Fruit fly (Drosophila melanogaster): ENCODE results near the gene CG46448.

Gene CG46448

dm6 chr2L:2363626-2364147, 27.8 kb upstream of the CG46448 start (continued):
- TF ChIP-seq cyc (GFP tag; optimal IDR thresholded peaks at IDR 0.05) (peak; percentile 89), CG11294 (GFP tag; IDR thresholded peaks at IDR 0.05) (peak; percentile 92), CG11762 (GFP tag; optimal IDR thresholded peaks at IDR 0.05; ENCODE audit: insufficient read depth) (peak; percentile 94), esn (GFP tag; optimal IDR thresholded peaks at IDR 0.05) (peak; percentile 93), CG8119 (GFP tag; IDR thresholded peaks at IDR 0.05) (peak; percentile 95), fkh (GFP tag; optimal IDR thresholded peaks at IDR 0.05) (peak; percentile 96), Gug (GFP tag; IDR thresholded peaks at IDR 0.05) (peak; percentile 94), CG6792 (GFP tag; optimal IDR thresholded peaks at IDR 0.05) (peak; percentile 92)

dm6 chr2L:2364200-2364754, 27.2 kb upstream of the CG46448 start:
- TF ChIP-seq CG6163 (GFP tag; IDR thresholded peaks at IDR 0.05) (peak; percentile 18; the same call in 1 of the 3 replicates), CG15336 (GFP tag; IDR thresholded peaks at IDR 0.05) (0 out of 2 replicates have a peak, but pooled peaks have one; percentile 7), Sox14 (GFP tag; optimal IDR thresholded peaks at IDR 0.05) (peak; percentile 84), svp (GFP tag) (peak; percentile 85), Smox (GFP tag; optimal IDR thresholded peaks at IDR 0.05) (no peak)

dm6 chr2L:2365077-2365651, 26.3 kb upstream of the CG46448 start, which contains the start of the genes Rab5 and Axud1:
Rab5 (minus strand) TSS chr2L:2365273.
Axud1 (plus strand) TSS chr2L:2365345.
- TF ChIP-seq Sox14 (GFP tag; optimal IDR thresholded peaks at IDR 0.05) (no peak), CG10669 (GFP tag; optimal IDR thresholded peaks at IDR 0.05) (no peak), achi (GFP tag; optimal IDR thresholded peaks at IDR 0.05) (no peak), OdsH (GFP tag; optimal IDR thresholded peaks at IDR 0.05) (no peak), Sox15 (GFP tag; optimal IDR thresholded peaks at IDR 0.05) (no peak), topi (GFP tag; optimal IDR thresholded peaks at IDR 0.05) (no peak), pdm3 (GFP tag; optimal IDR thresholded peaks at IDR 0.05) (no peak), cyc (GFP tag; optimal IDR thresholded peaks at IDR 0.05) (peak; percentile 6), dac (GFP tag; optimal IDR thresholded peaks at IDR 0.05) (no peak), CG32006 (GFP tag; optimal IDR thresholded peaks at IDR 0.05) (no peak), Ets21C (GFP tag; optimal IDR thresholded peaks at IDR 0.05) (no peak), CG11762 (GFP tag; optimal IDR thresholded peaks at IDR 0.05; ENCODE audit: insufficient read depth) (no peak), CG31627 (GFP tag; optimal IDR thresholded peaks at IDR 0.05) (no peak), CG7368 (GFP tag; optimal IDR thresholded peaks at IDR 0.05) (no peak), Smox (GFP tag; optimal IDR thresholded peaks at IDR 0.05) (no peak), CG6792 (GFP tag; optimal IDR thresholded peaks at IDR 0.05) (no peak), CG6808 (GFP tag; optimal IDR thresholded peaks at IDR 0.05) (no peak), CG6163 (GFP tag; IDR thresholded peaks at IDR 0.05) (peak; percentile 56; the same call in 2 of the 3 replicates), lz (GFP tag; optimal IDR thresholded peaks at IDR 0.05) (no peak), Gug (GFP tag; IDR thresholded peaks at IDR 0.05) (no peak), CG1621 (tag; optimal IDR thresholded peaks at IDR 0.05) (no peak), Eip78C (GFP tag) (peak; percentile 55), CG3032 (tag; optimal IDR thresholded peaks at IDR 0.05) (no peak), CG16779 (tag; optimal IDR thresholded peaks at IDR 0.05) (no peak), CG10631 (GFP tag; optimal IDR thresholded peaks at IDR 0.05) (no peak), esn (GFP tag; optimal IDR thresholded peaks at IDR 0.05) (no peak), fd85E (GFP tag; optimal IDR thresholded peaks at IDR 0.05) (no peak), net (GFP tag; optimal IDR thresholded peaks at IDR 0.05) (peak; percentile 14), ss (GFP tag; optimal IDR thresholded peaks at IDR 0.05) (peak; percentile 5 to 10), eg (GFP tag; IDR thresholded peaks at IDR 0.05) (peak; percentile 68; the same call in 2 of the 3 replicates), Hr39 (GFP tag; optimal IDR thresholded peaks at IDR 0.05) (no peak), CG11902 (GFP tag; optimal IDR thresholded peaks at IDR 0.05) (no peak), CG8632 (GFP tag; optimal IDR thresholded peaks at IDR 0.05) (no peak), CG3919 (GFP tag; optimal IDR thresholded peaks at IDR 0.05) (peak; percentile 6), CG11294 (GFP tag; IDR thresholded peaks at IDR 0.05) (no peak), Hr4 (GFP tag; optimal IDR thresholded peaks at IDR 0.05) (no peak), Ets96B (tag; optimal IDR thresholded peaks at IDR 0.05) (no peak), CG6276 (GFP tag; optimal IDR thresholded peaks at IDR 0.05) (peak; percentile 22), CG6854 (GFP tag; optimal IDR thresholded peaks at IDR 0.05) (peak; percentile 52), fkh (GFP tag; optimal IDR thresholded peaks at IDR 0.05) (peak; percentile 17), Met (GFP tag; optimal IDR thresholded peaks at IDR 0.05) (no peak), salr (GFP tag; optimal IDR thresholded peaks at IDR 0.05) (no peak)
